Worm (Caenorhabditis elegans): ENCODE measurements around the gene F15H10.12.

Gene F15H10.12

ce11 chrV:10361830-10362397, 48.0 kb downstream of the F15H10.12 start, which contains the start of gene cash-1 (continued):
- peak; percentile 65 for TF ChIP-seq nhr-6 (tag; optimal IDR thresholded peaks at IDR 0.05)
- TF ChIP-seq ZK337.2 (GFP tag; IDR thresholded peaks at IDR 0.05) = no peak
- TF ChIP-seq spr-3 (GFP tag; optimal IDR thresholded peaks at IDR 0.05) = no peak
- TF ChIP-seq F10B5.3 (tag; optimal IDR thresholded peaks at IDR 0.05) = no peak
- peak; percentile 41; the same call in 1 of the 2 replicates for TF ChIP-seq hmg-1.1 (GFP tag; IDR thresholded peaks at IDR 0.05)
- TF ChIP-seq gei-8 (GFP tag; optimal IDR thresholded peaks at IDR 0.05) = no peak
- TF ChIP-seq ceh-32 (tag; optimal IDR thresholded peaks at IDR 0.05; ENCODE audit: poor library complexity) = no peak
- no peak for TF ChIP-seq T26A8.4 (GFP tag; IDR thresholded peaks at IDR 0.05)
- TF ChIP-seq hlh-11 (tag; optimal IDR thresholded peaks at IDR 0.05) = peak; percentile 75
- TF ChIP-seq nhr-10 (tag; optimal IDR thresholded peaks at IDR 0.05) = no peak
- no peak for TF ChIP-seq zfp-3 (GFP tag; conservative IDR thresholded peaks at IDR 0.05)
- TF ChIP-seq dpl-1 (GFP tag; optimal IDR thresholded peaks at IDR 0.05) = peak; percentile 81
- 0 out of 2 replicates have a peak, but pooled peaks have one; percentile 21 for TF ChIP-seq egl-43 (GFP tag; IDR thresholded peaks at IDR 0.05)
- TF ChIP-seq arid-1 (GFP tag; conservative IDR thresholded peaks at IDR 0.05) = 0 out of 2 replicates have a peak, but pooled peaks have one; percentile 30
- TF ChIP-seq F26F4.8 (GFP tag; conservative IDR thresholded peaks at IDR 0.05) = no peak
- no peak for TF ChIP-seq dmd-9 (GFP tag; IDR thresholded peaks at IDR 0.05)
- no peak for TF ChIP-seq snpc-1.2 (GFP tag; IDR thresholded peaks at IDR 0.05)
- no peak for TF ChIP-seq Y5F2A.4 (GFP tag; optimal IDR thresholded peaks at IDR 0.05)
- no peak for TF ChIP-seq lin-29 (GFP tag; IDR thresholded peaks at IDR 0.05)
- TF ChIP-seq F49E8.2 (tag; optimal IDR thresholded peaks at IDR 0.05; ENCODE audit: borderline replicate concordance) = no peak
- TF ChIP-seq zip-2 (tag; optimal IDR thresholded peaks at IDR 0.05) = no peak
- TF ChIP-seq ctbp-1 (GFP tag; IDR thresholded peaks at IDR 0.05) = no peak
- no peak for TF ChIP-seq nhr-237 (tag; optimal IDR thresholded peaks at IDR 0.05)
- TF ChIP-seq mes-2 (tag; optimal IDR thresholded peaks at IDR 0.05; ENCODE audit: poor library complexity, severe bottlenecking) = peak; percentile 89
- no peak for TF ChIP-seq F37D6.2 (tag; optimal IDR thresholded peaks at IDR 0.05)
- no peak for TF ChIP-seq mdt-29 (GFP tag; IDR thresholded peaks at IDR 0.05)
- no peak for TF ChIP-seq saeg-2 (GFP tag; IDR thresholded peaks at IDR 0.05)
- no peak for TF ChIP-seq ZK546.5 (tag; optimal IDR thresholded peaks at IDR 0.05)
- peak; percentile 97 for TF ChIP-seq aha-1 (tag)
- TF ChIP-seq fos-1 (tag; optimal IDR thresholded peaks at IDR 0.05) = no peak
- TF ChIP-seq unc-62 (GFP tag; optimal IDR thresholded peaks at IDR 0.05 in 1 of 2) = peak in 1 of 2 experiments; percentile 61
- no peak for TF ChIP-seq unc-62 (tag; optimal IDR thresholded peaks at IDR 0.05)
- TF ChIP-seq jun-1 (tag; optimal IDR thresholded peaks at IDR 0.05) = no peak
- no peak for TF ChIP-seq zag-1 (tag; optimal IDR thresholded peaks at IDR 0.05)
- peak; percentile 66 for TF ChIP-seq lin-13 (GFP tag; optimal IDR thresholded peaks at IDR 0.05)
- TF ChIP-seq dmd-8 (GFP tag; IDR thresholded peaks at IDR 0.05) = no peak
- TF ChIP-seq mep-1 (tag; optimal IDR thresholded peaks at IDR 0.05) = peak; percentile 66
- TF ChIP-seq ces-1 (GFP tag; optimal IDR thresholded peaks at IDR 0.05) = peak; percentile 65
- TF ChIP-seq php-3 (GFP tag; IDR thresholded peaks at IDR 0.05) = no peak
- no peak for TF ChIP-seq nhr-11 (tag; optimal IDR thresholded peaks at IDR 0.05)
- peak; percentile 6 for TF ChIP-seq fkh-10 (GFP tag; optimal IDR thresholded peaks at IDR 0.05)
- peak; percentile 1 for TF ChIP-seq T20F7.1 (GFP tag; optimal IDR thresholded peaks at IDR 0.05)
- TF ChIP-seq ceh-44 (GFP tag; IDR thresholded peaks at IDR 0.05) = no peak
- TF ChIP-seq D1046.2 (GFP tag; IDR thresholded peaks at IDR 0.05) = no peak
- no peak for TF ChIP-seq ztf-11 (tag; optimal IDR thresholded peaks at IDR 0.05)
- TF ChIP-seq egl-27 (tag; optimal IDR thresholded peaks at IDR 0.05) = no peak
- peak; percentile 13 for TF ChIP-seq ztf-7 (tag; optimal IDR thresholded peaks at IDR 0.05)
- no peak for TF ChIP-seq ceh-28 (tag; optimal IDR thresholded peaks at IDR 0.05)
- peak; percentile 89 for TF ChIP-seq lin-38 (GFP tag; IDR thresholded peaks at IDR 0.05)
- no peak for TF ChIP-seq ceh-82 (tag; optimal IDR thresholded peaks at IDR 0.05)
- no peak for TF ChIP-seq ceh-62 (tag; optimal IDR thresholded peaks at IDR 0.05)
- TF ChIP-seq ama-1 (optimal IDR thresholded peaks at IDR 0.05) = no peak
